Fruit fly (Drosophila melanogaster) ovary, adult (tissue): ENCODE results near the gene yuri.

Experiments
- CG17801 ChIP-seq: fragments of 200-800 bp; optimal IDR thresholded peaks from 2 replicates; lab custom pipeline; 2019; ENCODE audit warnings: missing biosample characterization, mild to moderate bottlenecking, missing genetic modification characterization, moderate library complexity; ENCODE audit not compliant: partially characterized antibody

The yuri gene

DNA sequence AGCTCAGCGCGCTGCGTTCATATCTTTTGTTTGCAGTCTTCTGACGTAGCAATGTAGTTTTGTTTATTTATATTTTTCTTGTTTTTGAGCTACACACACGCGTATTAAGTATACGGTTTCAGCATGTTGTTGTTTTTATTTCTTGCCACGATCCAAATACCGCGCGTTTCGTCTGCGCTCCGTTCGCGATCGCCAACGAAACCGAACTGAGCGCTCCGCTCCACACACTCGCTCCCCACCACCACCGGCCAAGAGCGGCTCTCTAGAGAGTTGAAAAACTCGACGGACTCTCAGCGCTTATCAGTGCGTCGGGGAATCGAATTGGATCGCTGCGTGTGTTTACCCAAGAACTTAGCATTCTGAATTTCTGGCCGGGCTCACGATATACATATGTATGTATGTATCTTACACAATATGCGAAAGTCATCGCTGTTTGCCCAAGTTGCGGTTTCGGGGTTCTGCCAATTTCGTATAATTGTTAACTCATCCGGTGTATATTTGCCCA lies at the start of gene yuri:
yuri (minus strand) TSS at position 210 of the 505 bp plus-strand sequence.
- TF ChIP-seq CG17801: peak; percentile 90

DNA sequence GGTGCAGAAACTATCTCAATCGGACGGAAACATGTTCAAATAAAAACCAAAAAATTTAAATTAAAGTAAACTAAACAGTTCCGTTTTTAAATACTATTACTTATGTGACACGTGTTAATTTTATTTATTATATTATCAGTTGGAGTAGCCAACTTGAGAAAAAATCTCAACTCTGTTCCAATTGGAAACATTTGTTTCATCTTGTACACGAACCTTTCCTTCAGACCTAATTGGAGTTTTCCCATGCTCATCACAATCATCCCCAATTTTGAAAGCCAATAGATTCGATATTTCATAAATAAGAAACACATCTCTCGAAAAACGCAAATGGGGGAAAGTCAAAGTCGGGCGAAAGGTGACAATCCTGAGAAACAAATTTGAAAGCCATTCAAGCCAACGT lies 42.3 kb upstream of the yuri start:
- no peak for TF ChIP-seq CG17801

DNA sequence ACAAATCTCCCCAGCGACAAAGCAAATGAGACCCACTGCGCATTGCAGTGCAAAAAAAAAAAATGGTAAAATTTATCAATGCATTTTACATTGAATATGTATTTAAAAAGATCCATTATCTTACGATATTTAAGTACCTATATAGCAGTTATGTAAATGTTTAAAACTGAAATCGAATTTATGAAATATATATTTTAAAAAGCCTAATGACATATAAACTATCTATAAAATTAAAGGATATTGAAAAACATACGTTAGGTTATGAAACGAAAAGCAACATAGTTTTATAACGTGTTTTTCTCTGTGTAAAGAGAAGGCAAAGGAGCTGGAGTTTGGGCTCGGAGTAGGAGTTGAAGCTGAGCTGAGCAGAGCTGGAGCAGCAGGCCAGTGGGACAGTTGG lies 39.9 kb upstream of the yuri start:
- no peak for TF ChIP-seq CG17801

DNA sequence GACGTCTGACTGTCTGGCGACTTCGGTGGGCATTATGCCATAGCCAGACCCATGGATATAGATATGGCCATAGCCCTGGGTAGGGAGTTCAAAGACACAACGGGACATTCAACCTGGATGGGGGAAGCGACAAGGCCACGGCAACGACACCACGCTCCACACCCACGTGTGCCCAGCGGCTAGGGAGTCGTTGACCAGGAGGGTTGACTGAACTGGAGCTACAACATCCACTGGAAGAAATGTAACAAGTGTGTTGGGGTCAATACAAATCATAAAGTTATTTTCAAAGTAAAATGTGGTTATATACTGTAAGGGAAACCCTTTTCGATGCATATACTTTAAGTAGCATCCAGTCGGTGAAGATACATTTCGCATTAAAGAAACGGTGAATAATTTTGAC lies 37.3 kb upstream of the yuri start:
- TF ChIP-seq CG17801: no peak

DNA sequence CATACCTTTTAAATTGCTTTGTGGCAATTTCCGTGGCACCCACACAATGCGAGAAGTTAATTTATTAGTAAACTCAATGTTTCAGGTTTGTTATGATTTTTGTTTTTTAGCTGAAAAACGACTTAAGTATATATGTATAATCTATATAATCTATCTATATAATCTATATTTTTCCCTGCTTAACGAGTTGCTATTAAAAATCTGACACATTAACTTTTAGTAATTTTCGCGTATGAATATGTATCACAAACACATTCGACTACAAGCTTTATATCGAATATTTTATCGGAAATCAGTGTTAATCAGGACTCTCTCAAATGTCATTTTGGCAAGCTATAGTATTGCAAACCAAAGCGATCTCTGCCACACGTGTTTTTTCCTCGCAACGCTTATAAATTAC lies 33.0 kb upstream of the yuri start, which contains the start of gene CG15262:
CG15262 (plus strand) TSS at position 301 of the 400 bp plus-strand sequence.
- no peak for TF ChIP-seq CG17801

DNA sequence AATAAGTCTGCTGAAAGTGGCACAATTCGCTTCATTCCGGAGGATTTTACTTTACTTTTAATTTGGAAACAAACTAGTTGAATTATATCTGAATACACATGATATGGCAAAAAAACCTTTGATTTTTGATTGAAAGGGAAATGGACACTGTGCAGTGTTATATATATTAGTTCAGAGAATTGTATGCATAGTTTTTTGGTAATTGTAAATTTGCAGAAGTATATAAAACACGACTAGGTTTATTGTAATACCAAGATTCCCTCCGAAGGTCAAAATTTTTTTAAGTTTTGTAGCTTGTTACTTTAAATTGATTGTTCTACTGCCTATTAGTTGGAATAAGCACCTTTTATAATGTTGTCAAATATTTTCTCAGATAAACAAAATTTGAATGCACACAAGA lies 27.6 kb upstream of the yuri start, which contains the start of gene CG15260:
CG15260 (minus strand) TSS at position 101 of the 400 bp plus-strand sequence.
- no peak for TF ChIP-seq CG17801

DNA sequence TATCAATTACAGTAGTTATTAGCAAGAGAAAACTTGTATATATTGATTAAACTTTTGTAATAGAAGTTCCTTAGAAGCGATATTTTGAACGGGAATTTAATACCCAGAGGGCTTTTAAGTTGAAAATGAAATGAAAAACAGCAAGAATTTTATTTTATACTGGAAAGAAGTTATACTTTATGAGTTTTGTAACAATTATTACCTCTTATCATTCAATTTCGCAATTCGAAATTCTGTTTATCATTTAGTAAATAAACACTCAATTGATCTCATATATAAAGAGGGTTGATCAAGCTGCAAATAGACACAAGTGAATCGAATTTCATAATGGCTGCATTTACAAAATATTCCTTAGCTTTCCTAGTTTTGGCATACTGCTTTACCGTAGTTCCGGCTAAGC lies 20.2 kb upstream of the yuri start, which contains the start of gene CG15263:
CG15263 (plus strand) TSS at position 301 of the 400 bp plus-strand sequence.
- no peak for TF ChIP-seq CG17801

DNA sequence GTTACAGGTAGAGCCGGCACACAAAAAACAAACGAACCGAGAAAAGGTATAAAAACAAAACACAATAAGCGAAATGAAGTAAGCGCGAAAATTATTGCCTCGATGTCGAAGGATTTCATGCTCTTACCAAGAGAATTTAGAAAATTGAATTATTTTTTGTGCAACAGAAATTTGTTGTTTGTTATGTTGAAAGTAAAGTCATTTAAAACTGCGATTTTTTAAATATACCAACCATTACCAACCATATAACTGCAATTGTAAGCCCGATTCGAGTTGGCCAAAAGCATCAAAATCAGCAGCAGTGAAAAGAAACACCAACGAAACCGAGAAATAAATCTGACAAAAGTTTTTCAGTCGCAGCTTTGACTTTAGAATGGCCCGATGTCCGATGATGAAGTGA lies 16.5 kb upstream of the yuri start:
- TF ChIP-seq CG17801: no peak

DNA sequence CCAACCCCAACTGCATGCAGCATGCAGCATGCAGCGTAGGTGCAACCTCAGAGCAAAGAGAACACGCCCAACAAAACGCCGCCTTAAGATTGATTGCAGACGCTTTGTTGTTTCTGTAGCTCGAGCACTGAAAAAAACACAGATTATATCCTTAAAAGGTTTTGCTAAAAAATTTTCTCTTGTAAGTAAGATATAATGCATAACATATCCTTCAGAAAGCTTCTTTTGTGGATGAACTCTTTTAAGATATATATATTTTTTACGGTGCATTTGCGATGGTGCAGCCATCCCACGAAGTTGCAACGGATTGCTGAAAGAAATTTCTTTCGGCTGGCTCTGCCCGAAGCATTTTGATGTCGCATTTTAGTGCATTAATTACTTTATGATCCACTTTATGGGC lies 11.3 kb upstream of the yuri start:
- no peak for TF ChIP-seq CG17801

DNA sequence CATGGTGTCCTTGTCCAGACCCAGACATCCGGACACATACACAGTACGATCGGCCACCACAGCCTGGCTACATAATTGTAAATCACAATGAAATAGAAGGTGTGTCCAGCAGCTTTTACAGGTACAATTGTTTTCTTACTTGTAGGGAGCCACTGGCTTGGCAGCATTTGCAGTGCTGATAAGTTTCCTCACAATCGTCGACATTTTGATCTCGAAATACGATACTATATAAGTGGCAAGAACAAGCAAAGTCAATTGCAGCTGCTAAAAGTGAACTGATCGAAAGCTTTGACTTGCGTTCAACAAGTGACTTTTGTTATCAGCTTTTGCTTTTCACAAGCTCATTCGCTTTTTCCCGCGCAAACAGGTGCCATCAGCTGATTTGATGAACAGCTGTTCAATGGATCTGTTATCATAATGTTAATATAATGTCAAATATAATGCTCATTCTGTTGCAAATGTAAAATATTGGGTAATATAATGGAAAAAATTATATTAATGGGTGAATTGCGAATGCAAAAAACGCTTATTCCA lies 10.4 kb upstream of the yuri start, which contains the start of gene UK114:
UK114 (minus strand) TSS at position 309 of the 534 bp plus-strand sequence.
- TF ChIP-seq CG17801: no peak

DNA sequence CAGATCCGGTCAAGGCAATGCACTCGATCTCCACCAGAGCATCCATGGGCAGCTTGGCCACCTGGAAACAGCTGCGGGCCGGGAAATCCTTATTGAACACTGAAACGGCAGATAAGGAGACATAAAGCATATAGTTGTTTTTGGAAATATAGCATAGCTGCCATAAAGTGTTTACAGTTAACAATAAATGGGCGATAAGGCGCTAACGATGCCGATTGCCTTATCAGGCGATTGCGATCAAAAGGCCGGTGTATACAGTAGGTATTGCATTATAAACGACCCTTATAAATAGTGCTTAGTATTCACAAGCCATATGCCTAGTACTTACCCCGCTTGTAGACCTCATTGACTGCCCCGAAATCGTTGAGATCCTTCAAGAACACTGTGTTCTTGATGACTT lies 9.8 kb upstream of the yuri start:
- peak; percentile 20 for TF ChIP-seq CG17801

DNA sequence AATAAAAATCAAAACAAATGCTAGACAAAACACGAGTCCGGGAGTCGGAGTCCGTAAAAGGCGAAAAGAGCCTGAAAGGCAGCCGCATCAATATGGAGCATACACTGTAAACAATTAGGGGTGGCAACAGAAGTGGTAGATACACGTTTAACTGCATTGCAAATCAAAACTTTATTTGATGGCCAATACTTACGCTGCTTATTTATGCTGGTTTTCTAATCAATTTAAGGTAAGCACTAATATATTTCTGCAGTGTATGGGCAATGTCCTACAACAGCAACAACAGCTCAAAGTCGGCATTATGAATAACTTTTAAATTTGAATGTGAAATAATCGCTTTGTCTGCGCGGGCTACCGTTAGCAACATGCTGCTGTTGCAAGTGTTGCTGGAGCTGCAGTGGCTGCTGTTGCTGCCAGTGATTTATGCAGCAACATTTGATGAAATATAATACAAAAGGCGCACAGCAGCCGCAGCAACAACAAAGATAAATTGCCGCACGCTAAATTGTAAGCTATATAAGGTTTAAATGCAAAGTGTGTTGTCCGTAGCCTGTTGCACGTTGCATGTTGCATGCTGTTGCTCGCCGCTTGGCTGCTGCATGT lies 9.1 kb upstream of the yuri start:
- TF ChIP-seq CG17801: no peak

DNA sequence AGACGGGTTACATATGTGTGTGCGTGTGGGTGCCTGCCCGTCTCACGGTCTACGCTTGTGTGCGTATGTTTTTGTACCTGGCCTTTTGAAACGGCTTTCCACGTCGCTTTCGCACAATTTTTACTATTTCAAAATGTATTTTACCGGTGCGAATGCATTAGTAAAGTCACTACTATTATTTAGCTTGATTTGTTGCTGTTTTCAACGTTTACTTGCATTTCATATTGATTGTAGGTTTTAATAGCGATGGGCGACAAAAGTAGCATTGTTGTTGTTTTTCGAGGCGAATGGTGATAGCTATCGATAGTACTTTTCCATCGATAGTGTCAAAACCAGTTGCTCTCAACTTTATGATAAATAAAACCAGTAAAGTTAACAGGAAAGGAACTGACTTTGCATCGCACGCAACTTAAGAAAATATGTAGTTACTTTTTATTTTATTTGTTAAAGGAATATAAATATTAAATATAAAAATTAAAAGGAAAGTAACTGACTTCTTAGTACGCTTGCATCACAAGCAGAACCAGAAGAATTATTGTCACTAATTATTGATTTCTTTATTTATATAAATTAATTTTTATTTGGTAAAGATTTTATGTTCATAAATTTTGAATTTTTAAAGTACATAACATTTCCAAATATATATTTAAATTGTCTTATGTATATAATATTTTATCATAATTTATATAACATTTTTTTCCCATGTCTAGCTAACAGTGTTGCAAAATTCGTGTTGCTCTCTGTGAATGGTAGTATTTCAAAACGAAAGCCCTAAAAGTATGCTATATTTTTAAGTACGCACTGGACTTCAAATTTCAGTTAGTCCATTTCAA lies 7.5 kb upstream of the yuri start, which contains the start of gene Cul3:
Cul3 (minus strand) TSS at position 268 of the 833 bp plus-strand sequence.
- TF ChIP-seq CG17801: no peak

DNA sequence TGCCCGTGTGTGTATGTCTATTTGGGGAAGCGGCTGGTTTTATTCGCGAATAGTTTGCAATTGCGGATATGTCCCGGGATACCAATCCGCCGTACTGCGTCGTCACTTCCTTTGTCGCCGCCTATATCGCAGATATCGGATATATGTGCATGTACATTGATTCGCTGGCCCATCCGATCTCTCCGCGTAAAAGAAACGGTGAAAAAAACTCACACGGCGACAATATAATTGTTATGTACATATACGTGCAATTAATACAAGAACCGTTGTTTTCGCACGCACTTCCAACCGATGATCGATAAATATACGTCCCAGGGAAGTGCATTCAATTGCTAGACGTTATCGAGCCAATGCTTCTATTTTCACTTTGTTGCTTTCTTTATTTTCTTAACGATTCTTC lies 6.8 kb upstream of the yuri start:
- no peak for TF ChIP-seq CG17801

DNA sequence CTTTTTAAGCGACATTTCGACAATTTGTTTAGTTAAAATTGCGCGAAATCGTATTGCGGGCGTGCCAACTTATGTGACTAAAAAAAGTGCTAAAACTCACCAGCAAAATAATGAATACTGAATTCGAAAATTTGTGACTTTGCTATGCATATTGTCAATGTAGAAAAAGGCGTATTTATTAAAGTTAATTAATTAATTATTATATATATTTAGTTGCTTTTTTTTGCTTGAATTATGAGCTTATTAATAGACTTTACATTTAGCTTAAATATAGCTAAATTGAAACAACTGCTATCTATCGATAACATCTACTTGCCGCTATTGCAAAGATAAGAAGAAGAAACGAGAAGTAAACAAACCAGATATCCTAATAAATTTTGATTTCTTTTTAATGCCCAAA lies 8.2 kb downstream of the yuri start, which contains the start of the genes PolD3 and Uxt:
PolD3 (minus strand) TSS at position 56 of the 400 bp plus-strand sequence.
Uxt (plus strand) TSS at position 333 of the 400 bp plus-strand sequence.
- TF ChIP-seq CG17801: no peak

DNA sequence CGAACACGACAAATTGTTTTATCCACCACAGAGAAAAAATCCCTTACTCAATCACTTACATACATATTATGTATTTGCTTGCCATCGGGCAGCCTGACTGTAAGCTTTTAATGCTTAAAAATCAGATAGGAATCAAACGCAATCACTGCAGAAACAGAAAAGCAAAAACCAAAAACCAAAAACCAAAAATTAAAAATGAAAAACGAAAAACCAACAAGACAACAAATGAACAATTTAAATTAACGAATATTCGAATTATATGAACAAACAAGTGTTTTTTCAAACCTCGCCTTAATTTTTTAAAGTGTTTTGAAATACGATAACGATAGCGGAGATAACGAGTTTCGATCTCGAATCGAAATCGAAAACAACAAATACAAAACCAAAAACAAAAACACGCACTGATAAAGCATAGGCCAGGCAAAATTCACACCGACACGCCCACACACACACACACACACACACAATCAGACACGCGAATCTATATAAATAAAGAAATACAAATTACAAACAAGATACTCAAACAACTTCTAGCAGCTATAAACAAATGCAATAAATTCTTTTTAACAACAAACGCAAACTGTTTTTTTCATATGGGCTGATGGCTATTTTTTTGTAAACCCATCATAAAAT lies 10.1 kb downstream of the yuri start:
- no peak for TF ChIP-seq CG17801
